Fruit fly (Drosophila melanogaster) whole organism, adult: ENCODE results near the gene Erk7.

Experiments used
- CG5204 ChIP-seq: fragments of 200-800 bp; sonication (Bioruptor generic); optimal IDR thresholded peaks from 2 replicates; lab custom pipeline; 2016; ENCODE audit warnings: missing biosample characterization, missing genetic modification characterization
- CG7045 ChIP-seq: fragments of 200-800 bp; sonication (Bioruptor generic); optimal IDR thresholded peaks from 2 replicates; lab custom pipeline; 2017; ENCODE audit warnings: missing biosample characterization, mild to moderate bottlenecking, missing genetic modification characterization
- CG7101 ChIP-seq: fragments of 200-800 bp; sonication (Bioruptor generic); optimal IDR thresholded peaks from 2 replicates; lab custom pipeline; 2018; ENCODE audit warnings: missing biosample characterization, mild to moderate bottlenecking, missing genetic modification characterization, moderate library complexity
- Mnt ChIP-seq: fragments of 200-800 bp; sonication (Bioruptor generic); optimal IDR thresholded peaks from 2 replicates; lab custom pipeline; 2016; ENCODE audit warnings: missing biosample characterization, mild to moderate bottlenecking, missing genetic modification characterization
- tj ChIP-seq: fragments of 200-800 bp; sonication (Bioruptor generic); optimal IDR thresholded peaks from 3 replicates; lab custom pipeline; 2017; ENCODE audit warnings: missing biosample characterization, mild to moderate bottlenecking, missing genetic modification characterization, moderate library complexity

dm6 chrX:9236485-9236884, 31.0 kb downstream of the Erk7 start, which contains the start of gene Ir8a:
- no peak for TF ChIP-seq Mnt (GFP tag; lab: Kevin White, UChicago)
- TF ChIP-seq CG7101 (tag; lab: Kevin White, UChicago): no peak
- no peak for TF ChIP-seq CG5204 (GFP tag; lab: Kevin White, UChicago)
- no peak for TF ChIP-seq tj
- TF ChIP-seq CG7045: no peak
